Worm (Caenorhabditis elegans): ENCODE data around the gene flp-4.

Gene flp-4

ce11 chrII:10051485-10051884, 2.8 kb downstream of the flp-4 start:
- TF ChIP-seq mls-2 (tag; optimal IDR thresholded peaks at IDR 0.05) (no peak), ceh-43 (GFP tag; optimal IDR thresholded peaks at IDR 0.05) (no peak), lsy-2 (tag; optimal IDR thresholded peaks at IDR 0.05) (no peak), nhr-76 (tag; optimal IDR thresholded peaks at IDR 0.05) (no peak), ztf-11 (tag; optimal IDR thresholded peaks at IDR 0.05) (no peak), zip-8 (tag; optimal IDR thresholded peaks at IDR 0.05) (no peak), cnd-1 (tag; optimal IDR thresholded peaks at IDR 0.05) (no peak), nhr-2 (tag; optimal IDR thresholded peaks at IDR 0.05) (no peak), sptf-1 (tag; optimal IDR thresholded peaks at IDR 0.05) (no peak)

- TF ChIP-seq lin-32 (GFP tag; optimal IDR thresholded peaks at IDR 0.05) (no peak), lsy-2 (tag; optimal IDR thresholded peaks at IDR 0.05) (no peak), tbx-8 (GFP tag; optimal IDR thresholded peaks at IDR 0.05) (no peak), ces-1 (GFP tag; optimal IDR thresholded peaks at IDR 0.05) (no peak), nhr-12 (tag; optimal IDR thresholded peaks at IDR 0.05) (no peak), drap-1 (GFP tag; optimal IDR thresholded peaks at IDR 0.05) (no peak), nhr-76 (tag; optimal IDR thresholded peaks at IDR 0.05) (no peak), flh-1 (GFP tag; optimal IDR thresholded peaks at IDR 0.05) (no peak), blmp-1 (tag; optimal IDR thresholded peaks at IDR 0.05) (no peak), nhr-237 (tag; optimal IDR thresholded peaks at IDR 0.05) (no peak), sptf-1 (tag; optimal IDR thresholded peaks at IDR 0.05) (no peak), cnd-1 (tag; optimal IDR thresholded peaks at IDR 0.05) (no peak), ceh-43 (GFP tag; optimal IDR thresholded peaks at IDR 0.05) (no peak), elt-3 (tag; optimal IDR thresholded peaks at IDR 0.05) (no peak), ceh-39 (tag; optimal IDR thresholded peaks at IDR 0.05) (no peak), lin-13 (tag; optimal IDR thresholded peaks at IDR 0.05) (no peak)
These were observed 7.9 kb downstream of the flp-4 start, which contains the start of gene C18D1.2 for ce11 chrII:10056545-10057038. TSS of gene C18D1.2 (plus strand) at chrII:10056988.

- TF ChIP-seq ces-1 (GFP tag; optimal IDR thresholded peaks at IDR 0.05) (peak; percentile 66), lin-13 (tag; optimal IDR thresholded peaks at IDR 0.05) (no peak)
These were observed 11.8 kb downstream of the flp-4 start, which contains the start of gene stg-1 for ce11 chrII:10060508-10060907. TSS of gene stg-1 (minus strand) at chrII:10060660.

ce11 chrII:10065472-10065871, 16.8 kb downstream of the flp-4 start:
- TF ChIP-seq elt-3 (tag; optimal IDR thresholded peaks at IDR 0.05), result no peak
- TF ChIP-seq snpc-4 (tag; optimal IDR thresholded peaks at IDR 0.05), result no peak
- TF ChIP-seq lin-32 (GFP tag; optimal IDR thresholded peaks at IDR 0.05), result no peak
- peak; percentile 83 for TF ChIP-seq mls-2 (tag; optimal IDR thresholded peaks at IDR 0.05)
- TF ChIP-seq mab-5 (tag; optimal IDR thresholded peaks at IDR 0.05), result no peak
- peak; percentile 82 for TF ChIP-seq ces-1 (GFP tag; optimal IDR thresholded peaks at IDR 0.05)
- peak; percentile 24 for TF ChIP-seq M03D4.4 (tag; optimal IDR thresholded peaks at IDR 0.05)
- peak; percentile 20 for TF ChIP-seq nhr-2 (tag; optimal IDR thresholded peaks at IDR 0.05)
- TF ChIP-seq flh-1 (GFP tag; optimal IDR thresholded peaks at IDR 0.05), result no peak
- peak; percentile 68 for TF ChIP-seq sptf-1 (tag; optimal IDR thresholded peaks at IDR 0.05)
- TF ChIP-seq ham-2 (GFP tag; optimal IDR thresholded peaks at IDR 0.05), result peak; percentile 28
- no peak for TF ChIP-seq unc-62 (GFP tag; optimal IDR thresholded peaks at IDR 0.05)
- TF ChIP-seq hlh-1 (tag; optimal IDR thresholded peaks at IDR 0.05), result no peak
- TF ChIP-seq cnd-1 (tag; optimal IDR thresholded peaks at IDR 0.05), result peak; percentile 84
- TF ChIP-seq unc-120 (tag; optimal IDR thresholded peaks at IDR 0.05; ENCODE audit: poor library complexity, severe bottlenecking), result peak; percentile 39
- peak; percentile 38 for TF ChIP-seq drap-1 (GFP tag; optimal IDR thresholded peaks at IDR 0.05)

ce11 chrII:10067817-10068216, 19.1 kb downstream of the flp-4 start, which contains the start of gene die-1:
TSS of gene die-1 (minus strand) at chrII:10067917.
- TF ChIP-seq tbx-8 (GFP tag; optimal IDR thresholded peaks at IDR 0.05), result no peak
- no peak for TF ChIP-seq lin-13 (tag; optimal IDR thresholded peaks at IDR 0.05)
- no peak for TF ChIP-seq unc-62 (GFP tag; optimal IDR thresholded peaks at IDR 0.05)

- TF ChIP-seq ztf-11 (tag; optimal IDR thresholded peaks at IDR 0.05) (no peak), flh-1 (GFP tag; optimal IDR thresholded peaks at IDR 0.05) (no peak), tbx-8 (GFP tag; optimal IDR thresholded peaks at IDR 0.05) (no peak), unc-62 (GFP tag; optimal IDR thresholded peaks at IDR 0.05) (no peak), bed-3 (GFP tag; optimal IDR thresholded peaks at IDR 0.05) (no peak), unc-39 (tag; optimal IDR thresholded peaks at IDR 0.05) (no peak), nhr-76 (tag; optimal IDR thresholded peaks at IDR 0.05) (no peak), unc-120 (tag; optimal IDR thresholded peaks at IDR 0.05; ENCODE audit: poor library complexity, severe bottlenecking) (no peak), blmp-1 (tag; optimal IDR thresholded peaks at IDR 0.05) (no peak), lsy-2 (tag; optimal IDR thresholded peaks at IDR 0.05) (no peak)
These were observed 25.3 kb downstream of the flp-4 start for ce11 chrII:10073986-10074385.

All from whole organism, mixed stage, embryonic.